Worm (Caenorhabditis elegans) whole organism, mixed stage, embryonic: Measurements from ENCODE around the gene cdh-3.

Source experiments
- M03D4.4 ChIP-seq: sonication (generic microtip); optimal IDR thresholded peaks from 2 replicates; lab custom pipeline; 2017; ENCODE audit warnings: mild to moderate bottlenecking, missing genetic modification characterization, missing compliant biosample characterization
- bed-3 ChIP-seq: fragments of 200-800 bp; sonication (Bioruptor generic); optimal IDR thresholded peaks from 3 replicates; lab custom pipeline; 2018; ENCODE audit warnings: mild to moderate bottlenecking, missing genetic modification characterization, moderate library complexity, missing compliant biosample characterization
- blmp-1 ChIP-seq: fragments of 150-350 bp; optimal IDR thresholded peaks from 2 replicates; lab custom pipeline; 2014; ENCODE audit warnings: missing biosample characterization, missing genetic modification characterization
- elt-3 ChIP-seq: fragments of 150-350 bp; optimal IDR thresholded peaks from 2 replicates; lab custom pipeline; 2014; ENCODE audit warnings: missing biosample characterization, missing genetic modification characterization
- hlh-1 ChIP-seq: fragments of 150-350 bp; optimal IDR thresholded peaks from 2 replicates; lab custom pipeline; 2014; ENCODE audit warnings: missing biosample characterization, missing genetic modification reagents, missing genetic modification characterization
- lin-13 ChIP-seq: fragments of 150-350 bp; optimal IDR thresholded peaks from 2 replicates; lab custom pipeline; 2014; ENCODE audit warnings: missing biosample characterization, missing genetic modification characterization
- nhr-12 ChIP-seq: fragments of 150-350 bp; optimal IDR thresholded peaks from 2 replicates; lab custom pipeline; 2014; ENCODE audit warnings: missing biosample characterization, missing genetic modification characterization
- nhr-2 ChIP-seq: fragments of 150-350 bp; optimal IDR thresholded peaks from 2 replicates; lab custom pipeline; 2014; ENCODE audit warnings: missing biosample characterization, missing genetic modification characterization
- nhr-28 ChIP-seq: fragments of 150-350 bp; optimal IDR thresholded peaks from 2 replicates; lab custom pipeline; 2014; ENCODE audit warnings: missing biosample characterization, missing genetic modification characterization
- nhr-76 ChIP-seq: sonication (generic microtip); optimal IDR thresholded peaks from 2 replicates; lab custom pipeline; 2017; ENCODE audit warnings: missing biosample characterization, missing genetic modification characterization
- pha-4 ChIP-seq: fragments of 150-350 bp; optimal IDR thresholded peaks from 2 replicates; lab custom pipeline; 2018; ENCODE audit warnings: missing biosample characterization, missing genetic modification reagents, missing genetic modification characterization
- sem-2 ChIP-seq: fragments of 200-800 bp; sonication (Bioruptor generic); optimal IDR thresholded peaks from 2 replicates; lab custom pipeline; 2018; ENCODE audit warnings: mild to moderate bottlenecking, missing genetic modification characterization, missing compliant biosample characterization
- snpc-4 ChIP-seq: fragments of 150-350 bp; optimal IDR thresholded peaks from 2 replicates; lab custom pipeline; 2014; ENCODE audit warnings: missing biosample characterization, missing genetic modification characterization
- unc-62 ChIP-seq: fragments of 150-350 bp; optimal IDR thresholded peaks from 2 replicates; lab custom pipeline; 2014; ENCODE audit warnings: missing biosample characterization, missing genetic modification reagents, missing genetic modification characterization

ce11 chrIII:7772901-7773300, 18.7 kb upstream of the cdh-3 start, which contains the start of the genes ZK686.6 and ZK686.1:
- TF ChIP-seq pha-4, result no peak
- TF ChIP-seq nhr-2 (tag; lab: Kevin White, UChicago), result no peak
- no peak for TF ChIP-seq lin-13
- no peak for TF ChIP-seq nhr-28 (tag; lab: Kevin White, UChicago)
- no peak for TF ChIP-seq sem-2
- TF ChIP-seq hlh-1, result no peak
- TF ChIP-seq snpc-4 (tag; lab: Kevin White, UChicago), result no peak
- TF ChIP-seq elt-3 (tag; lab: Kevin White, UChicago), result no peak
- no peak for TF ChIP-seq bed-3
- TF ChIP-seq nhr-76 (tag; lab: Kevin White, UChicago), result no peak
- TF ChIP-seq nhr-12 (tag; lab: Kevin White, UChicago), result no peak
- no peak for TF ChIP-seq unc-62 (GFP tag; lab: Kevin White, UChicago)
- no peak for TF ChIP-seq blmp-1
- no peak for TF ChIP-seq M03D4.4 (tag; lab: Kevin White, UChicago)
